3 worm cellular contexts compared by ENCODE assay signal in the genomic region with DNA sequence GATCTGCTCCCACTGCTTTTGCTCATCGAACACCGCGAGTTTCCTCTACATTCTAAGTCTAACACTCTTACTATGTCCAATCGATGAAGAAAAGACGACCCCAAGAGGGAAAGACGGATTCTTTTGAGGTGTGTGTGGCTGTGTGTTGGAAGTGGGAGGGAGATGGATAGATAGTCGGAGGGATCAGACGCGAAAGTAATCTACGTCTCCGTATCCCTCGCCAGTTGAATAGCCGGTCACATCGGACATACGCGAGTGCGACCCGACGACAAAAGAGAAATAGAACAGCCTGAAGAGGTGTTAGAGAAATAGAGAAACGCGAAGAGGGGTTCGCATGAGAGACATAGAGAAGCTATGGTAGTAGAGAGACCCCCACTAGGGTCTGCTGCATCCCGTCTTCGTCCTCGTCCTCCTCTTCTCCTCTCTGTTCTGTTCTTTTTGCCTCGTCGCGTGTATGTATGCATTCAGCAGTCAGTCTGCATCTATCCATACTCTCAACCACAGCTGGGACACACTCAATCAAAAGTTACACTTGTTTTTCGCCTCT.
TF ChIP-seq lines count a peak whose summit lies in the region.

No protein-coding gene starts in this region.

TF ChIP-seq in whole organism, L1 larva, 84 proteins besides CTCF, POLR2A, EP300 and RAD21 (continued from another document and continues in another):
- peak; percentile 96 for TF ChIP-seq nhr-19 (GFP tag; conservative IDR thresholded peaks at IDR 0.05; lab: Robert Waterston, UW)
- peak; percentile 95 for TF ChIP-seq snpc-4 (tag; optimal IDR thresholded peaks at IDR 0.05; lab: Kevin White, UChicago)
- peak; percentile 84 for TF ChIP-seq C16A3.4 (tag; optimal IDR thresholded peaks at IDR 0.05; lab: Kevin White, UChicago)
- TF ChIP-seq tbx-2 (tag; optimal IDR thresholded peaks at IDR 0.05; lab: Kevin White, UChicago): peak; percentile 99
- peak; percentile 77 for TF ChIP-seq zip-4 (GFP tag; optimal IDR thresholded peaks at IDR 0.05; lab: Kevin White, UChicago)
- TF ChIP-seq nhr-12 (tag; optimal IDR thresholded peaks at IDR 0.05; lab: Kevin White, UChicago): peak; percentile 41
- no peak for TF ChIP-seq ceh-63 (GFP tag; optimal IDR thresholded peaks at IDR 0.05; lab: Kevin White, UChicago)
- no peak for TF ChIP-seq hlh-4 (tag; optimal IDR thresholded peaks at IDR 0.05; lab: Kevin White, UChicago)
- no peak for TF ChIP-seq ets-5 (GFP tag; IDR thresholded peaks at IDR 0.05; lab: Robert Waterston, UW)
- no peak for TF ChIP-seq C34B4.2 (tag; optimal IDR thresholded peaks at IDR 0.05; lab: Kevin White, UChicago)
- TF ChIP-seq swsn-7 (tag; optimal IDR thresholded peaks at IDR 0.05; lab: Kevin White, UChicago): peak; percentile 97
- peak; percentile 93 to 95 for TF ChIP-seq lsy-2 (tag; optimal IDR thresholded peaks at IDR 0.05; lab: Kevin White, UChicago)
- peak; percentile 73 for TF ChIP-seq C04F5.9 (tag; optimal IDR thresholded peaks at IDR 0.05; lab: Kevin White, UChicago)
- no peak for TF ChIP-seq alr-1 (tag; optimal IDR thresholded peaks at IDR 0.05; lab: Kevin White, UChicago; ENCODE audit: borderline replicate concordance)
- peak; percentile 69 to 74 (median 70) for TF ChIP-seq dpl-1 (GFP tag; optimal IDR thresholded peaks at IDR 0.05; lab: Kevin White, UChicago)
- TF ChIP-seq pax-3 (tag; optimal IDR thresholded peaks at IDR 0.05; lab: Kevin White, UChicago): peak; percentile 90
- TF ChIP-seq dsc-1 (tag; optimal IDR thresholded peaks at IDR 0.05; lab: Kevin White, UChicago): peak; percentile 95
- peak; percentile 97 for TF ChIP-seq nhr-47 (tag; optimal IDR thresholded peaks at IDR 0.05; lab: Kevin White, UChicago)
- peak; percentile 98 for TF ChIP-seq snu-23 (GFP tag; optimal IDR thresholded peaks at IDR 0.05; lab: Kevin White, UChicago)
- TF ChIP-seq Y116A8C.19 (tag; optimal IDR thresholded peaks at IDR 0.05; lab: Kevin White, UChicago; ENCODE audit: borderline replicate concordance): no peak
- peak; percentile 94 for TF ChIP-seq grh-1 (GFP tag; IDR thresholded peaks at IDR 0.05; lab: Robert Waterston, UW)
- no peak for TF ChIP-seq tlp-1 (tag; optimal IDR thresholded peaks at IDR 0.05; lab: Kevin White, UChicago)
- TF ChIP-seq egl-13 (tag; optimal IDR thresholded peaks at IDR 0.05; lab: Kevin White, UChicago): peak; percentile 98
- peak; percentile 94 for TF ChIP-seq nhr-77 (tag; optimal IDR thresholded peaks at IDR 0.05; lab: Kevin White, UChicago)
- TF ChIP-seq vab-15 (tag; optimal IDR thresholded peaks at IDR 0.05; lab: Kevin White, UChicago): no peak
- TF ChIP-seq elt-3 (tag; optimal IDR thresholded peaks at IDR 0.05; lab: Kevin White, UChicago): peak in 3 of 6 experiments; percentile 73 to 95 (median 93)
- peak; percentile 52 for TF ChIP-seq fkh-4 (tag; optimal IDR thresholded peaks at IDR 0.05; lab: Kevin White, UChicago; ENCODE audit: borderline replicate concordance)
- TF ChIP-seq skn-1 (tag; optimal IDR thresholded peaks at IDR 0.05; lab: Kevin White, UChicago): peak; percentile 92
- no peak for TF ChIP-seq ceh-90 (tag; optimal IDR thresholded peaks at IDR 0.05; lab: Kevin White, UChicago)
- peak; percentile 91 for TF ChIP-seq isw-1 (GFP tag; IDR thresholded peaks at IDR 0.05; lab: Robert Waterston, UW)
- TF ChIP-seq pqm-1 (tag; optimal IDR thresholded peaks at IDR 0.05; lab: Kevin White, UChicago): no peak
- peak; percentile 84 for TF ChIP-seq sox-4 (tag; optimal IDR thresholded peaks at IDR 0.05; lab: Kevin White, UChicago)
- peak; percentile 42 for TF ChIP-seq nhr-28 (tag; optimal IDR thresholded peaks at IDR 0.05; lab: Kevin White, UChicago)
- no peak for TF ChIP-seq ces-1 (GFP tag; optimal IDR thresholded peaks at IDR 0.05; lab: Kevin White, UChicago)
- TF ChIP-seq nhr-76 (tag; optimal IDR thresholded peaks at IDR 0.05; lab: Kevin White, UChicago): peak; percentile 83
- TF ChIP-seq zag-1 (tag; optimal IDR thresholded peaks at IDR 0.05; lab: Kevin White, UChicago): peak; percentile 75
- peak; percentile 97 for TF ChIP-seq lin-13 (GFP tag; optimal IDR thresholded peaks at IDR 0.05; lab: Kevin White, UChicago)
- peak; percentile 98 for TF ChIP-seq unc-86 (tag; optimal IDR thresholded peaks at IDR 0.05; lab: Kevin White, UChicago)
- TF ChIP-seq sptf-1 (tag; optimal IDR thresholded peaks at IDR 0.05; lab: Kevin White, UChicago): no peak
- TF ChIP-seq mab-9 (GFP tag; IDR thresholded peaks at IDR 0.05; lab: Robert Waterston, UW): peak; percentile 79
- TF ChIP-seq hlh-17 (GFP tag; optimal IDR thresholded peaks at IDR 0.05; lab: Kevin White, UChicago; ENCODE audit: borderline replicate concordance): no peak

TF ChIP-seq in whole organism, L3 larva, 47 proteins besides CTCF, POLR2A, EP300 and RAD21 (continued from another document):
- TF ChIP-seq nhr-12 (tag; optimal IDR thresholded peaks at IDR 0.05; lab: Kevin White, UChicago) (no peak), mdl-1 (tag; optimal IDR thresholded peaks at IDR 0.05; lab: Kevin White, UChicago) (peak; percentile 96), fkh-2 (tag; optimal IDR thresholded peaks at IDR 0.05; lab: Kevin White, UChicago) (no peak), mml-1 (tag; optimal IDR thresholded peaks at IDR 0.05; lab: Kevin White, UChicago) (no peak), nhr-11 (tag; optimal IDR thresholded peaks at IDR 0.05; lab: Kevin White, UChicago) (peak; percentile 93), lin-15B (tag; optimal IDR thresholded peaks at IDR 0.05; lab: Kevin White, UChicago) (peak; percentile 71), ztf-11 (tag; optimal IDR thresholded peaks at IDR 0.05; lab: Kevin White, UChicago) (no peak), egl-27 (tag; optimal IDR thresholded peaks at IDR 0.05; lab: Kevin White, UChicago) (peak; percentile 88), pqm-1 (tag; optimal IDR thresholded peaks at IDR 0.05; lab: Kevin White, UChicago) (peak; percentile 85), egl-5 (tag; optimal IDR thresholded peaks at IDR 0.05; lab: Kevin White, UChicago) (peak; percentile 68), nhr-67 (tag; optimal IDR thresholded peaks at IDR 0.05; lab: Kevin White, UChicago) (no peak), ZK546.5 (tag; optimal IDR thresholded peaks at IDR 0.05; lab: Kevin White, UChicago) (no peak), elt-1 (tag; optimal IDR thresholded peaks at IDR 0.05; lab: Kevin White, UChicago) (peak; percentile 83), nhr-43 (tag; optimal IDR thresholded peaks at IDR 0.05; lab: Kevin White, UChicago; ENCODE audit: poor library complexity, severe bottlenecking) (peak; percentile 97), sea-2 (GFP tag; optimal IDR thresholded peaks at IDR 0.05; lab: Kevin White, UChicago) (peak; percentile 94), nhr-23 (tag; optimal IDR thresholded peaks at IDR 0.05; lab: Kevin White, UChicago) (peak; percentile 99), jun-1 (tag; optimal IDR thresholded peaks at IDR 0.05; lab: Kevin White, UChicago) (peak; percentile 96), ceh-82 (tag; optimal IDR thresholded peaks at IDR 0.05; lab: Kevin White, UChicago) (peak; percentile 91), fkh-10 (GFP tag; optimal IDR thresholded peaks at IDR 0.05; lab: Kevin White, UChicago) (peak; percentile 95), elt-2 (tag; optimal IDR thresholded peaks at IDR 0.05; lab: Kevin White, UChicago) (peak; percentile 66), elt-3 (tag; optimal IDR thresholded peaks at IDR 0.05; lab: Kevin White, UChicago) (peak in 1 of 3 experiments; percentile 36), nhr-237 (tag; optimal IDR thresholded peaks at IDR 0.05; lab: Kevin White, UChicago) (no peak), unc-39 (tag; optimal IDR thresholded peaks at IDR 0.05; lab: Kevin White, UChicago) (peak; percentile 20), nhr-76 (tag; optimal IDR thresholded peaks at IDR 0.05; lab: Kevin White, UChicago) (peak; percentile 2), nhr-28 (tag; optimal IDR thresholded peaks at IDR 0.05; lab: Kevin White, UChicago) (no peak), lin-39 (tag; optimal IDR thresholded peaks at IDR 0.05; lab: Kevin White, UChicago) (peak; percentile 93), hmg-11 (tag; optimal IDR thresholded peaks at IDR 0.05; lab: Kevin White, UChicago) (peak; percentile 100), ceh-28 (tag; optimal IDR thresholded peaks at IDR 0.05; lab: Kevin White, UChicago) (peak; percentile 95), R02D3.7 (tag; optimal IDR thresholded peaks at IDR 0.05; lab: Kevin White, UChicago) (peak; percentile 83), ceh-16 (tag; optimal IDR thresholded peaks at IDR 0.05; lab: Kevin White, UChicago) (no peak)

TF ChIP-seq in whole organism, young adult, 124 proteins besides CTCF, POLR2A, EP300 and RAD21 (continued from another document and continues in another):
- TF ChIP-seq somi-1 (GFP tag; optimal IDR thresholded peaks at IDR 0.05; lab: Kevin White, UChicago) (peak; percentile 96), ceh-79 (tag; optimal IDR thresholded peaks at IDR 0.05; lab: Kevin White, UChicago) (no peak), repo-1 (tag; optimal IDR thresholded peaks at IDR 0.05; lab: Kevin White, UChicago) (peak; percentile 74), sea-2 (GFP tag; IDR thresholded peaks at IDR 0.05; lab: Robert Waterston, UW) (no peak), madf-8 (GFP tag; conservative IDR thresholded peaks at IDR 0.05; lab: Robert Waterston, UW) (no peak), fkh-3 (tag; optimal IDR thresholded peaks at IDR 0.05; lab: Kevin White, UChicago) (no peak), nhr-27 (tag; optimal IDR thresholded peaks at IDR 0.05; lab: Kevin White, UChicago) (no peak), snpc-1.3 (tag; optimal IDR thresholded peaks at IDR 0.05; lab: Kevin White, UChicago; ENCODE audit: insufficient read depth) (peak; percentile 49), ccch-3 (GFP tag; optimal IDR thresholded peaks at IDR 0.05; lab: Kevin White, UChicago) (no peak), F22D6.2 (tag; optimal IDR thresholded peaks at IDR 0.05; lab: Kevin White, UChicago) (no peak), attf-6 (GFP tag; IDR thresholded peaks at IDR 0.05; lab: Robert Waterston, UW) (no peak), tbx-9 (tag; optimal IDR thresholded peaks at IDR 0.05; lab: Kevin White, UChicago; ENCODE audit: borderline replicate concordance) (no peak), bed-1 (GFP tag; IDR thresholded peaks at IDR 0.05; lab: Robert Waterston, UW) (peak; percentile 56; the same call in 1 of the 2 replicates), unc-130 (GFP tag; optimal IDR thresholded peaks at IDR 0.05; lab: Kevin White, UChicago) (no peak), nfyb-1 (GFP tag; IDR thresholded peaks at IDR 0.05; lab: Robert Waterston, UW) (peak; percentile 89), ets-4 (GFP tag; optimal IDR thresholded peaks at IDR 0.05; lab: Kevin White, UChicago) (peak; percentile 61), die-1 (tag; optimal IDR thresholded peaks at IDR 0.05; lab: Kevin White, UChicago) (peak; percentile 82), F39B2.1 (GFP tag; IDR thresholded peaks at IDR 0.05; lab: Robert Waterston, UW) (no peak), K11D2.4 (GFP tag; IDR thresholded peaks at IDR 0.05; lab: Robert Waterston, UW) (peak; percentile 91), rpc-1 (optimal IDR thresholded peaks at IDR 0.05; lab: Kevin White, UChicago) (no peak), rpc-1 (tag; optimal IDR thresholded peaks at IDR 0.05; lab: Kevin White, UChicago) (no peak), F37B4.10 (GFP tag; IDR thresholded peaks at IDR 0.05; lab: Robert Waterston, UW) (no peak), Y53F4B.3 (GFP tag; IDR thresholded peaks at IDR 0.05; lab: Robert Waterston, UW) (no peak), ztf-18 (tag; optimal IDR thresholded peaks at IDR 0.05; lab: Kevin White, UChicago) (peak; percentile 60), ama-1 (optimal IDR thresholded peaks at IDR 0.05; lab: Kevin White, UChicago) (no peak), ama-1 (GFP tag; optimal IDR thresholded peaks at IDR 0.05; lab: Kevin White, UChicago) (no peak), lin-40 (tag; optimal IDR thresholded peaks at IDR 0.05; lab: Kevin White, UChicago) (peak; percentile 96), F10E7.11 (tag; optimal IDR thresholded peaks at IDR 0.05; lab: Kevin White, UChicago) (peak; percentile 55), madf-10 (tag; optimal IDR thresholded peaks at IDR 0.05; lab: Kevin White, UChicago) (peak; percentile 67), mes-4 (tag; optimal IDR thresholded peaks at IDR 0.05; lab: Kevin White, UChicago) (no peak), hlh-12 (tag; optimal IDR thresholded peaks at IDR 0.05; lab: Kevin White, UChicago) (no peak), aptf-3 (GFP tag; IDR thresholded peaks at IDR 0.05; lab: Robert Waterston, UW) (no peak), K12H6.12 (tag; optimal IDR thresholded peaks at IDR 0.05; lab: Kevin White, UChicago) (peak; percentile 96), mxl-1 (tag; optimal IDR thresholded peaks at IDR 0.05; lab: Kevin White, UChicago) (no peak), lag-1 (GFP tag; IDR thresholded peaks at IDR 0.05; lab: Robert Waterston, UW) (no peak), hmg-1.2 (GFP tag; IDR thresholded peaks at IDR 0.05; lab: Robert Waterston, UW) (peak; percentile 97), nhr-80 (tag; optimal IDR thresholded peaks at IDR 0.05; lab: Kevin White, UChicago) (peak; percentile 81), sptf-2 (GFP tag; optimal IDR thresholded peaks at IDR 0.05; lab: Kevin White, UChicago) (no peak), sdz-38 (tag; optimal IDR thresholded peaks at IDR 0.05; lab: Kevin White, UChicago) (no peak), dox-1 (GFP tag; IDR thresholded peaks at IDR 0.05; lab: Robert Waterston, UW) (peak; percentile 90), egrh-3 (GFP tag; IDR thresholded peaks at IDR 0.05; lab: Robert Waterston, UW) (peak; percentile 37), rcor-1 (GFP tag; IDR thresholded peaks at IDR 0.05; lab: Robert Waterston, UW) (peak; percentile 66), mcd-1 (GFP tag; IDR thresholded peaks at IDR 0.05; lab: Robert Waterston, UW) (peak; percentile 81), nfya-1 (tag; optimal IDR thresholded peaks at IDR 0.05; lab: Kevin White, UChicago; ENCODE audit: borderline replicate concordance, insufficient read depth) (no peak), ZK185.1 (tag; optimal IDR thresholded peaks at IDR 0.05; lab: Kevin White, UChicago; ENCODE audit: poor library complexity, severe bottlenecking) (peak; percentile 91), unc-62 (GFP tag; optimal IDR thresholded peaks at IDR 0.05; lab: Kevin White, UChicago) (peak; percentile 63), T07F8.4 (tag; optimal IDR thresholded peaks at IDR 0.05; lab: Kevin White, UChicago) (peak; percentile 28), egl-18 (GFP tag; IDR thresholded peaks at IDR 0.05; lab: Robert Waterston, UW) (peak; percentile 82), pha-4 (tag; optimal IDR thresholded peaks at IDR 0.05; lab: Kevin White, UChicago) (peak; percentile 49), lin-35 (GFP tag; optimal IDR thresholded peaks at IDR 0.05; lab: Kevin White, UChicago) (peak in 2 of 3 experiments; percentile 38 to 84), T26A5.8 (tag; optimal IDR thresholded peaks at IDR 0.05; lab: Kevin White, UChicago) (no peak), ekl-4 (GFP tag; IDR thresholded peaks at IDR 0.05; lab: Robert Waterston, UW) (peak; percentile 69), tlf-1 (GFP tag; optimal IDR thresholded peaks at IDR 0.05; lab: Kevin White, UChicago) (peak; percentile 67), attf-5 (GFP tag; optimal IDR thresholded peaks at IDR 0.05; lab: Kevin White, UChicago) (peak; percentile 95), efl-1 (GFP tag; optimal IDR thresholded peaks at IDR 0.05; lab: Kevin White, UChicago) (no peak), B0019.2 (GFP tag; conservative IDR thresholded peaks at IDR 0.05; lab: Robert Waterston, UW) (no peak; the same call in 1 of the 2 replicates), F23B12.7 (tag; optimal IDR thresholded peaks at IDR 0.05; lab: Kevin White, UChicago; ENCODE audit: insufficient read depth) (peak; percentile 18), let-607 (tag; optimal IDR thresholded peaks at IDR 0.05; lab: Kevin White, UChicago) (peak in 1 of 2 experiments; percentile 68), ceh-40 (GFP tag; IDR thresholded peaks at IDR 0.05; lab: Robert Waterston, UW) (no peak), snpc-4 (GFP tag; optimal IDR thresholded peaks at IDR 0.05; lab: Kevin White, UChicago) (peak; percentile 87), snpc-4 (tag; optimal IDR thresholded peaks at IDR 0.05; lab: Kevin White, UChicago) (peak; percentile 89 to 91 (median 90)), lir-1 (GFP tag; conservative IDR thresholded peaks at IDR 0.05; lab: Robert Waterston, UW) (peak; percentile 45; the same call in 1 of the 2 replicates), D2030.7 (GFP tag; IDR thresholded peaks at IDR 0.05; lab: Robert Waterston, UW) (peak; percentile 38)
